Fruit fly (Drosophila melanogaster): Measurements from ENCODE around the gene Proc.

Proc gene

DNA sequence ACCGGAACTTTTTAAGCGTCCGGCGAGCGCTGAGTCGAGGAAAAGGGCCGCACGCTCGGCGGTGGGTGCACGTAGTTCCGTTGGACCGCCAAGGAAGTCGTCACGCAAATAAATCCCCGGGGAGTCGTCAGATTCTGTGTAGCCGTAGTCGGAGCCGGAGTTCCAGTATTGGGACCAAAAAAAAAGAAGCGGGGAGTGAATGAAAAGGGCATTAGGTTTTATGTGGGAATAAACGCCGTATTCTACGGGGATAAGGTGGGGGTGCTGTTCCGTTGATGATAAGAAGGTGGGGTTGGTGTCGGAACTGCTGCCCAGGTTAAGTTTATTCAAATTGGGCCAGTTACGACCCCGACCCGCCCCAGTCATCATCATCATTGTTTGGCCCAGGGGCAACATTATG, 20.8 kb downstream of the Proc start (continued):
- no peak for TF ChIP-seq Sox102F (GFP tag; optimal IDR thresholded peaks at IDR 0.05)
- TF ChIP-seq Bdp1 (GFP tag; optimal IDR thresholded peaks at IDR 0.05): no peak
- no peak for TF ChIP-seq CG3726 (GFP tag; IDR thresholded peaks at IDR 0.05)
- no peak for TF ChIP-seq insv (GFP tag; optimal IDR thresholded peaks at IDR 0.05)
- TF ChIP-seq CG10274 (GFP tag; optimal IDR thresholded peaks at IDR 0.05): no peak

DNA sequence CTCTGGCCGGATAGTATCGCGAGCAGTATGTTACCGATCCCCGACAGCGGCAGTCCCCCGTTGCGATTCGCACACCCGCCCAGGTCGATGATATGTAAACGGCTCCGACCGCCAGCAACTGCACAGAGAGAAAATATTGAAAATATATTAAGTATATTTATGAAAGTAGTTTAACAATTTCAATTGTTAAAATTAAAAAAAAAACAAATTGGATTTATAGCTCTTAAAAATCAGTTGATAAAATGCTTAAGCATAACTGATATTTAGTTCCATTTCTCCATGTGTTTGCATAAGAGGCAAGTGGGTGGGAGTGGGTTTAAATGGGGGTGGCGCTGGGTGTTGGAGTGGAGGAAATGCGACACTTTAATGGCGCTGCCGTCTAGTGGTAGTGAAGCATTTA, 21.8 kb downstream of the Proc start:
- TF ChIP-seq az2 (GFP tag; optimal IDR thresholded peaks at IDR 0.05): peak; percentile 7
- TF ChIP-seq CG1233 (GFP tag; optimal IDR thresholded peaks at IDR 0.05): no peak
- TF ChIP-seq CG14965 (GFP tag; optimal IDR thresholded peaks at IDR 0.05; ENCODE audit: borderline replicate concordance): no peak
- TF ChIP-seq Hr78 (GFP tag; optimal IDR thresholded peaks at IDR 0.05): no peak
- no peak for TF ChIP-seq unc-4 (GFP tag; IDR thresholded peaks at IDR 0.05; ENCODE audit: partially characterized antibody)
- TF ChIP-seq CG4707 (GFP tag; optimal IDR thresholded peaks at IDR 0.05): no peak
- no peak for TF ChIP-seq emc (GFP tag; optimal IDR thresholded peaks at IDR 0.05)
- TF ChIP-seq CG8388 (GFP tag; optimal IDR thresholded peaks at IDR 0.05): peak; percentile 36
- TF ChIP-seq kay (GFP tag; optimal IDR thresholded peaks at IDR 0.05): no peak
- peak; percentile 39; the same call in 1 of the 2 replicates for TF ChIP-seq ap (GFP tag; IDR thresholded peaks at IDR 0.05)
- TF ChIP-seq luna (GFP tag; optimal IDR thresholded peaks at IDR 0.05): no peak
- no peak for TF ChIP-seq CG11695 (GFP tag; IDR thresholded peaks at IDR 0.05)
- TF ChIP-seq CG4854 (GFP tag; optimal IDR thresholded peaks at IDR 0.05): no peak
- no peak for TF ChIP-seq CG6272 (GFP tag; IDR thresholded peaks at IDR 0.05)
- peak; percentile 63; the same call in 1 of the 3 replicates for TF ChIP-seq ci (GFP tag; IDR thresholded peaks at IDR 0.05)
- no peak for TF ChIP-seq CG30431 (GFP tag; optimal IDR thresholded peaks at IDR 0.05)
- TF ChIP-seq Neu2 (GFP tag; optimal IDR thresholded peaks at IDR 0.05; ENCODE audit: borderline replicate concordance): no peak
- TF ChIP-seq Camta (GFP tag; optimal IDR thresholded peaks at IDR 0.05): no peak
- no peak for TF ChIP-seq CG4424 (GFP tag; optimal IDR thresholded peaks at IDR 0.05)
- TF ChIP-seq abd-A (tag; optimal IDR thresholded peaks at IDR 0.05): no peak
- TF ChIP-seq Hsf (GFP tag; optimal IDR thresholded peaks at IDR 0.05): no peak
- TF ChIP-seq ab (GFP tag; optimal IDR thresholded peaks at IDR 0.05): no peak
- no peak for TF ChIP-seq Max (GFP tag; optimal IDR thresholded peaks at IDR 0.05)
- TF ChIP-seq Kr (GFP tag; optimal IDR thresholded peaks at IDR 0.05): no peak
- peak; percentile 17 for TF ChIP-seq CG10267 (tag; optimal IDR thresholded peaks at IDR 0.05)
- TF ChIP-seq CG13424 (tag; optimal IDR thresholded peaks at IDR 0.05): peak; percentile 32
- no peak for TF ChIP-seq Ets97D (GFP tag; optimal IDR thresholded peaks at IDR 0.05)
- TF ChIP-seq CG1024 (GFP tag; IDR thresholded peaks at IDR 0.05): no peak
- no peak for TF ChIP-seq cad (GFP tag; optimal IDR thresholded peaks at IDR 0.05)
- no peak for TF ChIP-seq CG9609 (GFP tag; optimal IDR thresholded peaks at IDR 0.05)
- TF ChIP-seq CG3163 (GFP tag; optimal IDR thresholded peaks at IDR 0.05): no peak
- no peak for TF ChIP-seq CG11398 (GFP tag; optimal IDR thresholded peaks at IDR 0.05)
- peak; percentile 47; the same call in 2 of the 3 replicates for TF ChIP-seq tgo (GFP tag; IDR thresholded peaks at IDR 0.05)
- no peak for TF ChIP-seq CG12104 (GFP tag; optimal IDR thresholded peaks at IDR 0.05)
- no peak for TF ChIP-seq Adf1 (GFP tag; IDR thresholded peaks at IDR 0.05)
- no peak for TF ChIP-seq CG7987 (GFP tag; optimal IDR thresholded peaks at IDR 0.05)
- no peak for TF ChIP-seq Stat92E (GFP tag; optimal IDR thresholded peaks at IDR 0.05)
- no peak for TF ChIP-seq D (optimal IDR thresholded peaks at IDR 0.05)
- TF ChIP-seq D (GFP tag; optimal IDR thresholded peaks at IDR 0.05): no peak
- peak; percentile 31 for TF ChIP-seq Oli (tag; optimal IDR thresholded peaks at IDR 0.05)
- no peak for TF ChIP-seq B-H1 (GFP tag; IDR thresholded peaks at IDR 0.05)
- no peak for TF ChIP-seq Bgb (GFP tag; IDR thresholded peaks at IDR 0.05; ENCODE audit: partially characterized antibody)
- TF ChIP-seq CG17568 (GFP tag; optimal IDR thresholded peaks at IDR 0.05): no peak
- TF ChIP-seq CG6689 (GFP tag; IDR thresholded peaks at IDR 0.05): peak; percentile 22; the same call in 1 of the 2 replicates
- TF ChIP-seq ash1 (GFP tag; optimal IDR thresholded peaks at IDR 0.05): no peak

Measured in whole organism, embryonic.